Worm (Caenorhabditis elegans): ENCODE data around the gene irld-19.

The irld-19 gene

DNA sequence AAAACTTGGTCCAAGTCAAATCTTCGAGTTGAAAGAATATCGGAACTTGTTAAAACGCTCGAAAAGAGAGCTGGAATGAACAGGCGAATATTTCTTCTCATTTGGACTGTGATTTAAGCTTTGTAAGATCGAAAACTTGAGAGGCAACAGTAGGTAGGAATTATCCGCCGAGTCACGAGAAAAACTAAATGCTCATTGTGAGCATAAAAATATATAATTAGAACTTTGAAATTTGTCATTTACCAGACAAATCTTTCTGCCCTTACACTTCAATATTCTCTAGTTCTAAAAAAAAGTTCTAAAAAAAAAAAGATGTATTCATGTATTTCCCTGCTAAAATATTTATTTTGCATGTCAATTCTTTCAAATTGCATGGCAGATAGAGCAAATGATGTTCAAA is at the start of gene irld-19, which contains the start of gene irld-61:
Gene irld-19, minus strand, starts transcription at position 101 of the 400 bp plus-strand sequence.
Gene irld-61, plus strand, starts transcription at position 313 of the 400 bp plus-strand sequence.
- TF ChIP-seq ztf-23 (GFP tag; IDR thresholded peaks at IDR 0.05) (no peak), med-1 (GFP tag; optimal IDR thresholded peaks at IDR 0.05; ENCODE audit: insufficient read depth) (no peak), ztf-29 (GFP tag; IDR thresholded peaks at IDR 0.05) (no peak), T22C8.4 (GFP tag; IDR thresholded peaks at IDR 0.05) (no peak), flt-1 (GFP tag; IDR thresholded peaks at IDR 0.05) (no peak)

DNA sequence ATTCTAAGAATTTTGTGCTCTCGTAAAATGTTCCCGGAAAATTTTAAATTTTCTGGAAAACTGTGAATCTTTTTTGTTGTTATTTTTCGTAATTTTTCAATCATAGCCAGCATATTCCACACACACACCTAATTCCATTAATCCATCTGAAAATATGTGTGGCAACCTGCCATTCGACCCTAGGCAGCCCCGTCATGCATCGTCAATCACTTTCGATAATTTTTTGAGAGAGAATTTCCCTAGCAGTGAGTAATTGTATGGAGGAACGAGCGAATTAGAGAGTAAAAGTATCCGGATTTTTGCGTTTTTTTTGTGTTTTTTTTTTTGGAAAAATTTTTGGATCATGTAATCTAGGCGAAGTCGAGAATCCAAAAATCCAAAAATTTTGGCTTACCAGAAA is 49.1 kb upstream of the irld-19 start, which contains the start of gene BE10.4:
Gene BE10.4, plus strand, starts transcription at position 301 of the 400 bp plus-strand sequence.
- no peak for TF ChIP-seq ztf-29 (GFP tag; IDR thresholded peaks at IDR 0.05)

DNA sequence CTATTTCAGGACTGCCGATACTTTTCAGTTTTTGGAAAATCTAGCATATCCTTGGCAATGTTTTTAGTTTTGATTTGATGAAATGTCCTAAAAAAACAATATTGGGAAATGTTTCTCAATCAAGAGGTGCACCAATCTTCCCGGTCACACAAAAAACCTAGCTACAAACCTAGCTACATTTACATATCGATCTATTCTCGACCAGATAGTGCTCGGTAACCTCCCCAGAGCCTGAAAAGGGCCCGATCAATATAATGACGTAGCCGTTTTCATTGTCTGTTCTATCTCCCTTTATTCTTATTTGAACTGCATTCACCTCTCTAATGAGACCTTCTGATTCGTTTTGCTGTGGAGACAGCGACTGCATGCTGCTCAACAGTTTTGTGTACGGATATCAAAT is 43.6 kb upstream of the irld-19 start, which contains the start of gene BE10.3:
Gene BE10.3, plus strand, starts transcription at position 301 of the 400 bp plus-strand sequence.
- TF ChIP-seq med-1 (GFP tag; optimal IDR thresholded peaks at IDR 0.05; ENCODE audit: insufficient read depth) (no peak), klf-2 (GFP tag; conservative IDR thresholded peaks at IDR 0.05) (no peak), ztf-23 (GFP tag; IDR thresholded peaks at IDR 0.05) (no peak), flt-1 (GFP tag; IDR thresholded peaks at IDR 0.05) (no peak), ref-1 (GFP tag; conservative IDR thresholded peaks at IDR 0.05) (no peak), ztf-29 (GFP tag; IDR thresholded peaks at IDR 0.05) (no peak), tab-1 (GFP tag; IDR thresholded peaks at IDR 0.05) (no peak), cog-1 (tag; optimal IDR thresholded peaks at IDR 0.05) (no peak), T22C8.4 (GFP tag; IDR thresholded peaks at IDR 0.05) (no peak)

DNA sequence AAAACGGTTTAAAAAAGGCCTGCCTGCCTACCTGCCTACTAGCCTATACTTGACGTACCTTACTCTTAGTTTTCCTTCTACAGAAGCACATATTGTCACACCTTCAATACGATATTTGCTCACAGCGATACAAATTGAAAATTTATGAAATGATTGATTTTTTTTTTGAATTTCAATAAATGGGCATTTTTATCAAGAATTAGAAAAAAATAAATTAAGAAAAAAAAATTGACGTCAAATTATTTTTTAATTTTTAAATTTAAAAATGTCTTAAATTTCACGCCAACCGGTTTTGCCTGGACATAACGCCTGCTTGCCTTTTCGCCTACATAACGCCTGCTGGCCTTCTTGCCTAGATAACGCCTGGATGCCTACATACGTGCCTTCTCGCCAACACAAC is 42.6 kb upstream of the irld-19 start, which contains the start of gene BE10.5:
Gene BE10.5, minus strand, starts transcription at position 101 of the 400 bp plus-strand sequence.
- no peak for TF ChIP-seq klf-2 (GFP tag; conservative IDR thresholded peaks at IDR 0.05)
- TF ChIP-seq cog-1 (tag; optimal IDR thresholded peaks at IDR 0.05): no peak
- no peak for TF ChIP-seq tab-1 (GFP tag; IDR thresholded peaks at IDR 0.05)
- TF ChIP-seq ref-1 (GFP tag; conservative IDR thresholded peaks at IDR 0.05): no peak
- TF ChIP-seq ztf-23 (GFP tag; IDR thresholded peaks at IDR 0.05): no peak
- TF ChIP-seq flt-1 (GFP tag; IDR thresholded peaks at IDR 0.05): no peak
- no peak for TF ChIP-seq T22C8.4 (GFP tag; IDR thresholded peaks at IDR 0.05)

DNA sequence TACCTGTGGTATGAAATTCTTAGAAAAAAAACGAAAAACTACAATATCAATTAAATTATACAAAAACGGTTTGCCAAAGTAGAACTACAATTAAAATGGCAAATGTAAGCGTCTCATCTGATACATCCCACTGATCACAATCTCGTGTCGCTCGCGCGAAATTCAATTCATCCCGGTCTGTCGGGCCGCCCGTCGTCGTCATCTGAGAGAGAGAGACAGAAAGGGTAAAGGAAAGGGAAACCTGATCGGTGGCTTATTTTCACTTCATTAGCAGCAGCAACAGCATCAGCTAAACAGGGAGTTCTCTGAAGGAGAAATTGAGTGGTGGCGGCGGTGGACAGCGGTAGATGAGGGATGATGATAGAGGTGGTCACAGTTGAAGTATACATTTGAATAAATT is 36.4 kb upstream of the irld-19 start:
- no peak for TF ChIP-seq ztf-23 (GFP tag; IDR thresholded peaks at IDR 0.05)
- no peak for TF ChIP-seq tab-1 (GFP tag; IDR thresholded peaks at IDR 0.05)
- TF ChIP-seq flt-1 (GFP tag; IDR thresholded peaks at IDR 0.05): no peak
- no peak for TF ChIP-seq med-1 (GFP tag; optimal IDR thresholded peaks at IDR 0.05; ENCODE audit: insufficient read depth)
- no peak for TF ChIP-seq ref-1 (GFP tag; conservative IDR thresholded peaks at IDR 0.05)
- no peak for TF ChIP-seq T22C8.4 (GFP tag; IDR thresholded peaks at IDR 0.05)
- no peak for TF ChIP-seq ztf-29 (GFP tag; IDR thresholded peaks at IDR 0.05)

DNA sequence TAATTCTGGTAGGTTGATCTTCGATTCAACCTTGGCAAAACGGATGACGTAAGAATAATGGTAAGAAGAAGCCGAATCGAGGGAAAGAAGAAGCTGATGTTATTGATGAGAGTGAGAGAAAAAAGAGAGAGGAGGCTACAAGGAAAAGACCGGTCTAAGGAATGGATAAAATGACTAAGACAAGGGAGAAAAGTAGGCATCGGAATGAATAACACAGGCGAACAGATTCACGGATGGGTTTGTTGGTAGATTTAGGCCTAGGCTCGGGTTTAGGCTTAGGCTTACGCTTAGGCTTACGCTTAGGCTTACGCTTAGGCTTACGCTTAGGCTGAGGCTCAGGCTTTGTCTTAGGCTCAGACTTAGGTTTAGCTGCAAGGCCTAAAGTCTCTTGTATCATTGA is 34.3 kb upstream of the irld-19 start, which contains the start of gene agmo-1:
Gene agmo-1, minus strand, starts transcription at position 101 of the 400 bp plus-strand sequence.
- TF ChIP-seq ztf-29 (GFP tag; IDR thresholded peaks at IDR 0.05) (no peak), med-1 (GFP tag; optimal IDR thresholded peaks at IDR 0.05; ENCODE audit: insufficient read depth) (no peak), flt-1 (GFP tag; IDR thresholded peaks at IDR 0.05) (no peak), cog-1 (tag; optimal IDR thresholded peaks at IDR 0.05) (no peak), ztf-23 (GFP tag; IDR thresholded peaks at IDR 0.05) (no peak), klf-2 (GFP tag; conservative IDR thresholded peaks at IDR 0.05) (no peak), tab-1 (GFP tag; IDR thresholded peaks at IDR 0.05) (no peak), ref-1 (GFP tag; conservative IDR thresholded peaks at IDR 0.05) (no peak), T22C8.4 (GFP tag; IDR thresholded peaks at IDR 0.05) (no peak)

DNA sequence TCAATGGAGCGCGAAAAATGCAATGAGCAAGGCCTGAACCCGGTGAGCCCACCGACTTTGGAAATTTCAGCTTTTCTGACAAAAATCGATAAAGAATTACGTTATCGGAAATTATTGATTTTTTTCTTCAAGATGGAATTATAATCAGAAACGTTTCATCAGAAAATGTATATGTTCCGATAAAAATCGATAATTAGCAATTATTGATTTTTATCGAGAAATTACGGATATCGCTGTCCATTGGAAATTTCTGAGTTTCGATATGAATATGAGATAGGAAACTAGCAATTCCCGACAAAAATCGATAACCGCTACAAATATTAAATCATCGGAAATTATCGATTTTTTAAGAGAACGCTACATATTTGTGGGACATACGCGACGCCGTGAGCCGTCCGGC is 30.1 kb upstream of the irld-19 start:
- no peak for TF ChIP-seq cog-1 (tag; optimal IDR thresholded peaks at IDR 0.05)
- TF ChIP-seq ztf-29 (GFP tag; IDR thresholded peaks at IDR 0.05): no peak
- TF ChIP-seq ztf-23 (GFP tag; IDR thresholded peaks at IDR 0.05): no peak
- TF ChIP-seq ref-1 (GFP tag; conservative IDR thresholded peaks at IDR 0.05): no peak
- no peak for TF ChIP-seq klf-2 (GFP tag; conservative IDR thresholded peaks at IDR 0.05)
- TF ChIP-seq T22C8.4 (GFP tag; IDR thresholded peaks at IDR 0.05): peak; percentile 81

DNA sequence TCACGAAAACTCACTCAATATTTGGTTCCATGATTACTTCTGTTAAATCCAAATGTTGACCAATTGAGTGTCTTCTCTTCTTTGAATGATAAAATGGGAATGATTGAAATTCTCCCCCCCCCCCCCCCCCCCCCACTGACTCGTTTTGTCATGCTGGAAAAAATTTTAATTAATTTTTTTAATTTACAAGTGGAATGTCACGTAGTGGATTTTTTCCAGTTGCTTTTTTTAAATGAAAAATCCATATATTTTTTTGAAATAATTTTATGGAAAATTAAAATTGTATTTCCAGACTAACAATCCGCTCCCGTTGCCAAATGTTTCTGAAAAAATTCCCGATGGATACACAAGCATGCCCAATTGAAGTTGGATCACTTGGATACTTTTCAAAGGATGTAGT is 25.3 kb upstream of the irld-19 start, which contains the start of gene BE10.1:
Gene BE10.1, minus strand, starts transcription at position 101 of the 400 bp plus-strand sequence.
- TF ChIP-seq flt-1 (GFP tag; IDR thresholded peaks at IDR 0.05) (no peak), ztf-29 (GFP tag; IDR thresholded peaks at IDR 0.05) (no peak), tab-1 (GFP tag; IDR thresholded peaks at IDR 0.05) (no peak), klf-2 (GFP tag; conservative IDR thresholded peaks at IDR 0.05) (no peak), cog-1 (tag; optimal IDR thresholded peaks at IDR 0.05) (no peak), ref-1 (GFP tag; conservative IDR thresholded peaks at IDR 0.05) (no peak), T22C8.4 (GFP tag; IDR thresholded peaks at IDR 0.05) (no peak), med-1 (GFP tag; optimal IDR thresholded peaks at IDR 0.05; ENCODE audit: insufficient read depth) (no peak), ztf-23 (GFP tag; IDR thresholded peaks at IDR 0.05) (no peak)

DNA sequence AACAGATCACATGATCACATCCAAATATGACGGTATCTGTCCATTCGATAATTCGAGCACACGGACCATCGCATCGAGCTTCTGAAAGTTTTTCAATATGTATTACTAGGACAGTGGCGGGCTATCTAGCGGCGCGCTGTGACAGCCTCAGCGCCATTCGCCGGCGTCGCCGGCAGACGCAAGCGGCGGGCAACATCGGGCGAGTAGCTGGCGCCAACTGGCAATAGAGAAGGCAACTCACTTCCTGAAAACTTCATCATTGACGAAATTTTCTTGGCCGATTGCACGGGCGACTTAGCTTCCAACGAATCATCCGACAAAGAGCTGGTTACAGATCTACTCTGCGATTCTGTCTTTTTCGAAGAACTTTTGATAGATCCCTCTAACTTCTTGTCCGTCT is 24.1 kb upstream of the irld-19 start:
- TF ChIP-seq tab-1 (GFP tag; IDR thresholded peaks at IDR 0.05) (no peak), T22C8.4 (GFP tag; IDR thresholded peaks at IDR 0.05) (no peak), flt-1 (GFP tag; IDR thresholded peaks at IDR 0.05) (no peak), med-1 (GFP tag; optimal IDR thresholded peaks at IDR 0.05; ENCODE audit: insufficient read depth) (no peak), cog-1 (tag; optimal IDR thresholded peaks at IDR 0.05) (no peak), ref-1 (GFP tag; conservative IDR thresholded peaks at IDR 0.05) (no peak), ztf-23 (GFP tag; IDR thresholded peaks at IDR 0.05) (no peak), ztf-29 (GFP tag; IDR thresholded peaks at IDR 0.05) (no peak), klf-2 (GFP tag; conservative IDR thresholded peaks at IDR 0.05) (no peak)

DNA sequence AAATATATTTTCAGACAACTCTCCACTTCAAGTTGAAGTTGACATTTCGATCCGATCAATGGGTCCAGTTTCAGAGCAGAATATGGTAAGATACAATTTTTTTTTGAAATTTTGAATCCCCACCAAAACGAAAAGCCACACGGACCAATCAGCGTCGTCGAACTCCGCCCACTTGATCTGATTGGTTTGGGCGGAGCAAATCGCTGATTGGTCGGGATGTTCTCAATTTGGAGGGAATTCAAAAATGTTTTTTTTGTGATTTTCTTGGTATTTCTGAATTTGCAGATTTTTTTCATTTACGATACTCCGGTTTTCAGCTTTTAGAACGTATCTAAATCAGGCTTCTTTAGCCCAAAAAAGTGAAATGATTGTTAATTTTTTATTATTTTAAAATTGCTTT is 21.3 kb upstream of the irld-19 start:
- no peak for TF ChIP-seq klf-2 (GFP tag; conservative IDR thresholded peaks at IDR 0.05)
- TF ChIP-seq tab-1 (GFP tag; IDR thresholded peaks at IDR 0.05): no peak
- TF ChIP-seq flt-1 (GFP tag; IDR thresholded peaks at IDR 0.05): no peak
- no peak for TF ChIP-seq ztf-29 (GFP tag; IDR thresholded peaks at IDR 0.05)
- TF ChIP-seq cog-1 (tag; optimal IDR thresholded peaks at IDR 0.05): no peak
- no peak for TF ChIP-seq ztf-23 (GFP tag; IDR thresholded peaks at IDR 0.05)
- TF ChIP-seq T22C8.4 (GFP tag; IDR thresholded peaks at IDR 0.05): no peak
- no peak for TF ChIP-seq med-1 (GFP tag; optimal IDR thresholded peaks at IDR 0.05; ENCODE audit: insufficient read depth)
- TF ChIP-seq ref-1 (GFP tag; conservative IDR thresholded peaks at IDR 0.05): no peak

Data from whole organism, midembryonic.